Worm (Caenorhabditis elegans) whole organism, midembryonic: Measurements from ENCODE around the gene nhr-207.

Source experiments
- T22C8.4 ChIP-seq: fragments of 200-800 bp; sonication (Bioruptor generic); IDR thresholded peaks from 2 replicates; pipeline ENCODE4 v1.3.6; 2022; ENCODE audit warnings: missing genetic modification characterization, missing compliant biosample characterization
- cog-1 ChIP-seq: sonication (generic microtip); optimal IDR thresholded peaks from 2 replicates; lab custom pipeline; 2016; ENCODE audit warnings: missing genetic modification characterization, missing compliant biosample characterization
- flt-1 ChIP-seq: fragments of 200-800 bp; sonication (Bioruptor generic); IDR thresholded peaks from 2 replicates; pipeline ENCODE4 v1.3.6; 2022; ENCODE audit warnings: missing genetic modification characterization, missing compliant biosample characterization
- klf-2 ChIP-seq: fragments of 200-800 bp; sonication (Bioruptor generic); conservative IDR thresholded peaks from 2 replicates; pipeline ENCODE4 v1.3.6; 2022; ENCODE audit warnings: missing genetic modification reagents, missing genetic modification characterization, missing compliant biosample characterization
- med-1 ChIP-seq: sonication (generic microtip); optimal IDR thresholded peaks from 2 replicates; lab custom pipeline; 2017; ENCODE audit warnings: missing genetic modification characterization, mild to moderate bottlenecking, missing compliant biosample characterization, antibody characterized with exemption, missing genetic modification reagents; ENCODE audit not compliant: insufficient read depth
- ref-1 ChIP-seq: fragments of 200-800 bp; sonication (Bioruptor generic); conservative IDR thresholded peaks from 2 replicates; pipeline ENCODE4 v1.3.6; 2022; ENCODE audit warnings: missing genetic modification reagents, missing genetic modification characterization, missing compliant biosample characterization
- tab-1 ChIP-seq: fragments of 200-800 bp; sonication (Bioruptor generic); IDR thresholded peaks from 2 replicates; pipeline ENCODE4 v1.3.6; 2022; ENCODE audit warnings: missing genetic modification characterization, missing compliant biosample characterization
- ztf-23 ChIP-seq: fragments of 200-800 bp; sonication (Bioruptor generic); IDR thresholded peaks from 2 replicates; pipeline ENCODE4 v1.3.6; 2022; ENCODE audit warnings: missing genetic modification reagents, missing genetic modification characterization, missing compliant biosample characterization
- ztf-29 ChIP-seq: fragments of 200-800 bp; sonication (Bioruptor generic); IDR thresholded peaks from 2 replicates; pipeline ENCODE4 v1.3.6; 2022; ENCODE audit warnings: missing genetic modification reagents, missing genetic modification characterization, missing compliant biosample characterization

The nhr-207 gene

DNA sequence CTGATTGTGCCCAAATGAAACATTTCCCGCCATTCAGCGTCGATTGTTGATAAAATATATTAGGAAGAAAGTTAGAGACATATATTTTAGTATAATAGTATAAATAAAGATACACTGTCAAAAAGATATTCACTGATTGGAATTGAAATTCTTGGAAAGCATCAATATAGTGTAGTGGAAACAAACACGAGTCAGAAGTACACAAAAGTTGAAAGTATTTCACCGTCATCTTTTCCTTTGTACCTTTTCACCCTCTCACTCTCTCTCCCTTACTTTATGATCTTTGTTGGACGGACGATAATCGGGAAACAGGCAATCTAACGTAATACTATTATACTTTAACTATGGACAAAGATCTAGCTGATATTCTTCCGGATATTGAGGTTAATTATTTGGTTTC is 1.9 kb upstream of the nhr-207 start, which contains the start of gene nhr-208:
TSS of gene nhr-208 (plus strand) at position 288 of the 400 bp plus-strand sequence.
- TF ChIP-seq ztf-29 (GFP tag; lab: Robert Waterston, UW) = no peak
- TF ChIP-seq T22C8.4 (GFP tag; lab: Robert Waterston, UW) = no peak
- no peak for TF ChIP-seq klf-2
- TF ChIP-seq ref-1 (GFP tag; lab: Robert Waterston, UW) = no peak
- no peak for TF ChIP-seq cog-1
- no peak for TF ChIP-seq flt-1
- TF ChIP-seq med-1 = no peak
- TF ChIP-seq ztf-23 = no peak
- no peak for TF ChIP-seq tab-1 (GFP tag; lab: Robert Waterston, UW)

DNA sequence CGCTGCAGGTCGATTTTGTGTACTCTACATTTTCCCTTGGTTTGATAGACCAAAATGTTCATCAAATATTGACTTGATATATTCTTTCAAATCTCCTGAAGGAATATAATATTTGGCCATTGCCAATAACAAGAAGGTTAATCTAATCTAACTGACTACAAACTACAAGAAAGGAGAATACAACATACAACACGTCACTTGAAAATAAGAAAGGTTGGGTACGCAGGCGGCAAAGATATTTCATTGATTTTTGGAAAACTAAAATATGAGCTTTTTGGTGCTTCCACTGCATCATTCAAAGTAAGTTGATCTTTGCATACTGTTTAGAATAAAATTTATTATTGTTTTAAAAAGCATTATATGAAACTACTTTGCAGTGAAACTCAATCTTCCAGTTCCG is 2.2 kb downstream of the nhr-207 start, which contains the start of gene nhr-209:
TSS of gene nhr-209 (plus strand) at position 27 of the 400 bp plus-strand sequence.
- no peak for TF ChIP-seq flt-1
- TF ChIP-seq ztf-23 = no peak
- TF ChIP-seq ref-1 (GFP tag; lab: Robert Waterston, UW) = no peak
- no peak for TF ChIP-seq cog-1
- no peak for TF ChIP-seq tab-1 (GFP tag; lab: Robert Waterston, UW)
- TF ChIP-seq ztf-29 (GFP tag; lab: Robert Waterston, UW) = no peak
- no peak for TF ChIP-seq med-1
- TF ChIP-seq klf-2 = no peak
- TF ChIP-seq T22C8.4 (GFP tag; lab: Robert Waterston, UW) = no peak

DNA sequence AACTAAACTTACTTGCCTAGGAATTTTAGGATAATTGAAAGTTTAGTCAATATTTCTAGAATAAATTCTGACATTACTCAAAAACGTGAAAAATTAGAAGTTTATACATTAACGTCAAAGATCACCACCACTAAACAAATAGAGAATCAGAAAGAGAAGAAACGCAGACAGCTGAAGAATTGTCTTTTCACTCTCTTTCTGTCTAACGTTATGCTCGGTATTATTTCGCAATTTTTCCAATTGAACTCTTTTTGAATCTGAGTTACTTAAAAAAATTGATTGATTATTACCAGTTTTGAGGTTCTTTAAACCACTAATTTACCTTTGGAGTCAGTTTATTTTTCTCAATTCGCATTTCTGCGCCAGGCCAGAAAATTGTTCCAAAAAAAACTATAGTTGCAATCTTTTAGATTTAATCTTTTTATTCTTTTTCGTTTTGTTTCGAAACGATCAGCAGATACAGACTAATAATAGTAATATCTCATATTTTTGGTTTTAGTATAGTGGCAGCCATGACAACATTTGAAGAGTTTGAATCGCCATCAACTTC is 4.9 kb downstream of the nhr-207 start, which contains the start of gene nhr-154:
TSS of gene nhr-154 (plus strand) at position 500 of the 550 bp plus-strand sequence.
- TF ChIP-seq T22C8.4 (GFP tag; lab: Robert Waterston, UW) (no peak), cog-1 (no peak), tab-1 (GFP tag; lab: Robert Waterston, UW) (no peak), klf-2 (no peak), med-1 (no peak), ztf-23 (no peak), ref-1 (GFP tag; lab: Robert Waterston, UW) (no peak), ztf-29 (GFP tag; lab: Robert Waterston, UW) (no peak), flt-1 (no peak)

DNA sequence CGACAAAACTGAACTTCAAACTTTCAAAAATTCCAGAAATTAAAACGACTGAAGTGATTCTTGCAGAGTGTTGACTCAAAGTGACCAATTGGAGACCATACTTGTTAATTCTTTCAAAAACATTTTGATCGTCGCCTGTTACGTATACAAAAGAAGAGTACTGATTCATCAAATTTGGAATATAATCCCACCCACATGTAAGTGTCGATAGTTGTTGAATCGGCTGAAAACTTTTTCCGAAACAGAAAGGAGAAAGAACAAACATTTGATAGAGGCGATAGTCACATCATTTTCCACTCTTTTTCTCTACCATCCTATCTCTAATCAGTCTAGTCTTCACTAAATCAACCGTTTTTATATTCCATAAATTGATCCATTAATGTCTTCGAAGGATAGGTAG is 8.0 kb downstream of the nhr-207 start, which contains the start of gene nhr-153:
TSS of gene nhr-153 (plus strand) at position 301 of the 400 bp plus-strand sequence.
- TF ChIP-seq ztf-23 (no peak), tab-1 (GFP tag; lab: Robert Waterston, UW) (no peak), T22C8.4 (GFP tag; lab: Robert Waterston, UW) (no peak), klf-2 (no peak), ztf-29 (GFP tag; lab: Robert Waterston, UW) (no peak)

DNA sequence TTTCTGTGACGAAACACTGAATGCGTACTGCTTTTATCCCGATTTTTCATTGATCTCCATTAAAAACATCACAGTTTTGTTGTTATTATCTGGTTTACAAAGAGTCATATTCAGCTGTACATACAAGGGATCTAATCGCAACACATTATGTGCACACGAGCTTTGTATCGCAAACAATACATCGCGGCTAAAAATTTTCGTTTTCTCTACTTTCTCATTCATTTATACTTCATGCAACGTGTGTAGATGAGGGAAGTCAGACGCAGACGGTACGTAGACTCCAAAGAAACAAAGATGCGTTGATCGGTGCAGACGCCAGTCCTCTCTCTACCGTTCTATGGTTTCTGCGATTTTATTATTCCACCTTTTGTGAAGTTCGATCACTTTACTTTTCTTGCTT is 10.9 kb downstream of the nhr-207 start, which contains the start of gene nhr-136:
TSS of gene nhr-136 (plus strand) at position 301 of the 400 bp plus-strand sequence.
- TF ChIP-seq ztf-23 = no peak
- no peak for TF ChIP-seq tab-1 (GFP tag; lab: Robert Waterston, UW)
- TF ChIP-seq klf-2 = no peak
- no peak for TF ChIP-seq ztf-29 (GFP tag; lab: Robert Waterston, UW)

DNA sequence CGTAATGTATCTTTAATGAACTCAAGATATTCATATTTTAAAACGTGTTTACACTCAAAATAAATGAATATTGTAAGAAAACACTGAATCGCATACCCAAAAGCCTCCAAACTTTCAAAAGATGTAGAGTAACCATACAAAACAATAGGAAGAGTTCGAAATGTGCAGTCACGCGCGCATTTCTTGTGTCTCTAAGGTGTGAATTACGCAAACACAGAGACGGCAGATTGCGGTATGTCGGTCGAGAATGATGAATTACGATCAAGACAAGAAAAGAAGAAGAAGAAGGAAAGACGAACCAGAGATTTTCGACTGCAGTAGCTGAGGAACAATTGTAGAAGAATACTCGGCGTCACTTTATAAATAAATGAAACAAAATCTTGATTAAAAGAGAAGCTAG is 15.5 kb downstream of the nhr-207 start, which contains the start of gene lhpp-1:
TSS of gene lhpp-1 (minus strand) at position 354 of the 400 bp plus-strand sequence.
- TF ChIP-seq klf-2 (no peak), cog-1 (no peak), med-1 (no peak), ztf-29 (GFP tag; lab: Robert Waterston, UW) (no peak), flt-1 (no peak), T22C8.4 (GFP tag; lab: Robert Waterston, UW) (no peak), ref-1 (GFP tag; lab: Robert Waterston, UW) (no peak), ztf-23 (no peak), tab-1 (GFP tag; lab: Robert Waterston, UW) (no peak)

DNA sequence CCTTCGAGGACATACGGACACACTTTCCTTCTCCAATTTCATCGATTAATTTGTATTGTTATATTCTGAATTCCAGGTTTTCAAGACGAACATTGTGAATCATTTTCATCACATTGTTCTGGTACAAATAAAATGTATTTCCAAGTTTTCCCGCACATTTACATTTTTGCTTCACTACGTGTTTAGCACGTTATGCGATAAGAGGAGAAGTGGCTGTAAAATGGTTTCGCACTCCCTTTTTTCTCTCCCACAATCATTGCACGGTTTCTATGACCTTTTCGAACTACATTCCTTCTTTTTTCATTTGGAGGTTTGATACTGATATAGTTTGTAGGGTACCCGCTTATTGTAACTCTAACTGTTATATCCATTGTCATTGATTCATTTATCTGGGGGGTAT is 17.8 kb downstream of the nhr-207 start:
- TF ChIP-seq T22C8.4 (GFP tag; lab: Robert Waterston, UW) (no peak), cog-1 (no peak), ztf-23 (no peak), ref-1 (GFP tag; lab: Robert Waterston, UW) (no peak), flt-1 (no peak), klf-2 (no peak), tab-1 (GFP tag; lab: Robert Waterston, UW) (no peak), ztf-29 (GFP tag; lab: Robert Waterston, UW) (no peak), med-1 (no peak)

DNA sequence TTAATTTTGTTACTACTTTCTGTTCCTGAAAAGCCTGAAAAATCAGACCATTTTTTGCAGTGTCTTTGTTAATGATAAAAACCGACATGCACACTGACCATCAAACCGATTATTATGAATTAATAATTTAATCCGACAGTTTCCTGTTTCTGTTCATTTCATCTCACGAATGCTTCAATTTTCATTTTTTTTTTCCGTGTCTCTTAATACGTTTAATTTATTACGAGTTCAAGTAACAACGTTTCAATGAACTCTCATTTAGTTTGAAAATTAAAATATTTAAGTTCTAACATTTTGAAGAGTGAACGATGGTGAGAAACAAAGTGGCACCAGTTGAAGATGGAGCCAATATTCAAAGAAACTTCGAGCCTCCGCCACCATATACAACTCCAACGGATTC is 18.7 kb downstream of the nhr-207 start, which contains the start of gene spin-1:
TSS of gene spin-1 (plus strand) at position 301 of the 400 bp plus-strand sequence.
- no peak for TF ChIP-seq flt-1
- no peak for TF ChIP-seq klf-2
- TF ChIP-seq ztf-29 (GFP tag; lab: Robert Waterston, UW) = no peak
- TF ChIP-seq cog-1 = no peak
- no peak for TF ChIP-seq T22C8.4 (GFP tag; lab: Robert Waterston, UW)
- no peak for TF ChIP-seq tab-1 (GFP tag; lab: Robert Waterston, UW)
- TF ChIP-seq ztf-23 = no peak
- no peak for TF ChIP-seq med-1
- TF ChIP-seq ref-1 (GFP tag; lab: Robert Waterston, UW) = no peak

DNA sequence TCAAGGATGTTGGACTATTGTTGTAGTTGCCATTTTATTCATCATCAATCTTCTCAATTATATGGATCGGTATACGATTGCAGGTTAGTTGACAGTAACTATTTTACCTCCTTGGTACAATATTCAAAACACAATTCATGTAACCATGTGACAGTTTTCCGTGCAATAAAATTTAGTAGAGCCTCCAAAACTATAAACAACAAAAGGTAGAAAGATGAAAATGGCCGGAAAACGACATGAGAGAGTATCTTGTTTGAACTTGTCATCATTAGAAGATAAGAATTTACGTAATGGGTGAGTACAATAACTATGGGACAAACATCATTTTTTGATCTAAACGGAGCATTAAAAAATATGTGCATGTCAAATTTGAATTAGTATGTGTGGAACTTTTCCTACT is 19.2 kb downstream of the nhr-207 start:
- TF ChIP-seq ref-1 (GFP tag; lab: Robert Waterston, UW) = no peak
- TF ChIP-seq flt-1 = no peak
- TF ChIP-seq ztf-29 (GFP tag; lab: Robert Waterston, UW) = no peak
- TF ChIP-seq klf-2 = no peak
- TF ChIP-seq T22C8.4 (GFP tag; lab: Robert Waterston, UW) = no peak
- TF ChIP-seq ztf-23 = no peak
- TF ChIP-seq cog-1 = no peak
- no peak for TF ChIP-seq tab-1 (GFP tag; lab: Robert Waterston, UW)
- TF ChIP-seq med-1 = no peak

DNA sequence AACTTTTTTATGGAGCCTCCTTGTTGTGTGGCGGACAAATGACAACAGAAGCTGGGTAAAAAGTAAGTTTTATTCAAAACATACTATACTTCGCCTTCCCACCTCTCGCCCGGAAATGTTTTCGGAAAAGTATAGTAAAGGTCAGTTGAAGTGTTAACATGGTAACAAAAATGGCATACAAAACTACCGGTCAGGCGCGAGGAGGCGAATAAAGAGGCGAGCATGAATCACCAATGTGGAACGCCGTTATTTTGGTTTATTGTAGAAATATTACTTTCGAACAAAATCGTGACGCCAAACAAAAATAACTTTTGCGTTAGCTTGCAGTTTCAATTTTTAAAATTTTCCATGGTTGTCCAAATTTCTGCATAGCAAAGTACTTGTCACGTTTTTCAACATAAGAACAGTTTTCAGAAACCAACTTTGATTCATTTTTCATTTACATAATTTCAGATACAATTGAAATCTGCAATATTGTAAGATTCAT is 21.7 kb downstream of the nhr-207 start, which contains the start of gene C13C4.8:
TSS of gene C13C4.8 (plus strand) at position 437 of the 487 bp plus-strand sequence.
- TF ChIP-seq flt-1 (no peak), med-1 (no peak), T22C8.4 (GFP tag; lab: Robert Waterston, UW) (no peak), ref-1 (GFP tag; lab: Robert Waterston, UW) (no peak), tab-1 (GFP tag; lab: Robert Waterston, UW) (no peak), klf-2 (no peak), ztf-23 (no peak), ztf-29 (GFP tag; lab: Robert Waterston, UW) (no peak), cog-1 (no peak)
